Worm (Caenorhabditis elegans) whole organism, L1 larva: Measurements from ENCODE around the gene Y48E1B.17.

Experiments used
- C16A3.4 ChIP-seq: fragments of 150-350 bp; optimal IDR thresholded peaks from 2 replicates; lab custom pipeline; 2014; ENCODE audit warnings: missing biosample characterization, missing genetic modification characterization
- F16B12.6 ChIP-seq: fragments of 150-350 bp; optimal IDR thresholded peaks from 2 replicates; lab custom pipeline; 2014; ENCODE audit warnings: missing biosample characterization, missing genetic modification characterization
- Y116A8C.19 ChIP-seq: sonication (generic microtip); optimal IDR thresholded peaks from 2 replicates; lab custom pipeline; 2016; ENCODE audit warnings: missing compliant biosample characterization, missing genetic modification characterization, borderline replicate concordance
- aha-1 ChIP-seq: fragments of 150-350 bp; optimal IDR thresholded peaks from 2 replicates; lab custom pipeline; 2014; ENCODE audit warnings: missing biosample characterization, missing genetic modification characterization
- alr-1 ChIP-seq: fragments of 200-800 bp; sonication (Bioruptor generic); optimal IDR thresholded peaks from 2 replicates; lab custom pipeline; 2018; ENCODE audit warnings: borderline replicate concordance, mild to moderate bottlenecking, missing genetic modification characterization, missing compliant biosample characterization
- ama-1 ChIP-seq: fragments of 150-350 bp; optimal IDR thresholded peaks from 2 replicates; lab custom pipeline; 2014
- ceh-63 ChIP-seq: fragments of 200-800 bp; sonication (Bioruptor generic); optimal IDR thresholded peaks from 2 replicates; lab custom pipeline; 2018; ENCODE audit warnings: mild to moderate bottlenecking, missing genetic modification characterization, missing compliant biosample characterization
- ceh-82 ChIP-seq, 3 experiments: fragments of 150-350 bp in 1 of 3; sonication (generic microtip) in 2 of 3; optimal IDR thresholded peaks; 2 replicates each; lab custom pipeline; 2014 to 2017; ENCODE audit warnings: missing biosample characterization in 3 of 3, missing genetic modification characterization in 3 of 3
- ceh-88 ChIP-seq: fragments of 200-800 bp; sonication (Bioruptor generic); IDR thresholded peaks from 2 replicates; pipeline ENCODE4 v1.3.6; 2022; ENCODE audit warnings: missing genetic modification characterization, missing compliant biosample characterization
- dpl-1 ChIP-seq, 3 experiments: fragments of 150-350 bp in 2 of 3; sonication (generic microtip) in 1 of 3; optimal IDR thresholded peaks; 2 replicates each; lab custom pipeline; 2014 to 2017; ENCODE audit warnings: missing biosample characterization in 3 of 3, missing genetic modification characterization in 3 of 3, missing genetic modification reagents in 3 of 3
- dsc-1 ChIP-seq: sonication (generic microtip); optimal IDR thresholded peaks from 2 replicates; lab custom pipeline; 2016; ENCODE audit warnings: mild to moderate bottlenecking, missing genetic modification characterization, missing compliant biosample characterization
- efl-1 ChIP-seq, 4 experiments: fragments of 150-350 bp; optimal IDR thresholded peaks in 3 of 4; peaks in 1 of 4; 1 replicate in 1 of 4; 2 replicates in 3 of 4; lab custom pipeline; 2014; ENCODE audit warnings: missing biosample characterization in 2 of 4, missing genetic modification characterization in 2 of 4, missing genetic modification reagents in 2 of 4
- efl-3 ChIP-seq: fragments of 200-800 bp; sonication (Bioruptor generic); optimal IDR thresholded peaks from 2 replicates; lab custom pipeline; 2018; ENCODE audit warnings: mild to moderate bottlenecking, missing genetic modification characterization, missing compliant biosample characterization
- egl-13 ChIP-seq: sonication (generic microtip); optimal IDR thresholded peaks from 2 replicates; lab custom pipeline; 2016; ENCODE audit warnings: missing genotype, missing genetic modification reagents, missing genetic modification characterization, missing compliant biosample characterization
- fkh-8 ChIP-seq: sonication (generic microtip); optimal IDR thresholded peaks from 2 replicates; lab custom pipeline; 2016; ENCODE audit warnings: mild to moderate bottlenecking, missing genetic modification characterization, missing compliant biosample characterization
- fos-1 ChIP-seq: fragments of 150-350 bp; optimal IDR thresholded peaks from 2 replicates; lab custom pipeline; 2014; ENCODE audit warnings: missing biosample characterization, missing genetic modification characterization
- grh-1 ChIP-seq: fragments of 200-800 bp; sonication (Bioruptor generic); IDR thresholded peaks from 2 replicates; pipeline ENCODE4 v1.3.6; 2022; ENCODE audit warnings: missing genetic modification reagents, missing genetic modification characterization, missing compliant biosample characterization
- hlh-17 ChIP-seq: fragments of 200-800 bp; sonication (Bioruptor generic); optimal IDR thresholded peaks from 2 replicates; lab custom pipeline; 2018; ENCODE audit warnings: missing genetic modification characterization, mild to moderate bottlenecking, missing compliant biosample characterization, moderate library complexity, borderline replicate concordance
- irx-1 ChIP-seq: sonication (generic microtip); optimal IDR thresholded peaks from 2 replicates; lab custom pipeline; 2016; ENCODE audit warnings: missing genetic modification characterization, missing compliant biosample characterization
- isw-1 ChIP-seq: fragments of 200-800 bp; sonication (Bioruptor generic); IDR thresholded peaks from 2 replicates; pipeline ENCODE4 v1.3.6; 2022; ENCODE audit warnings: missing genetic modification characterization, missing compliant biosample characterization
- jun-1 ChIP-seq: fragments of 150-350 bp; optimal IDR thresholded peaks from 2 replicates; lab custom pipeline; 2014; ENCODE audit warnings: missing biosample characterization, missing genetic modification reagents, missing genetic modification characterization
- lin-13 ChIP-seq: fragments of 150-350 bp; optimal IDR thresholded peaks from 2 replicates; lab custom pipeline; 2014; ENCODE audit warnings: missing biosample characterization, missing genetic modification reagents, missing genetic modification characterization
- lin-14 ChIP-seq: fragments of 200-800 bp; sonication (Bioruptor generic); optimal IDR thresholded peaks from 2 replicates; lab custom pipeline; 2018; ENCODE audit warnings: mild to moderate bottlenecking, missing genetic modification characterization, moderate library complexity, missing compliant biosample characterization
- lin-35 ChIP-seq, 2 experiments: fragments of 150-350 bp; optimal IDR thresholded peaks; 2 replicates each; lab custom pipeline; 2014; ENCODE audit warnings: missing biosample characterization in 2 of 2, missing genetic modification characterization in 2 of 2, missing genetic modification reagents in 2 of 2
- lin-39 ChIP-seq: fragments of 150-350 bp; optimal IDR thresholded peaks from 2 replicates; lab custom pipeline; 2014; ENCODE audit warnings: missing biosample characterization, missing genetic modification reagents, missing genetic modification characterization
- lsy-2 ChIP-seq, 2 experiments: fragments of 150-350 bp; optimal IDR thresholded peaks; 2 replicates each; lab custom pipeline; 2014; ENCODE audit warnings: missing biosample characterization in 2 of 2, missing genetic modification characterization in 2 of 2
- mep-1 ChIP-seq: fragments of 150-350 bp; optimal IDR thresholded peaks from 2 replicates; lab custom pipeline; 2014; ENCODE audit warnings: missing biosample characterization, missing genetic modification characterization
- nhr-11 ChIP-seq: fragments of 150-350 bp; optimal IDR thresholded peaks from 2 replicates; lab custom pipeline; 2014; ENCODE audit warnings: missing biosample characterization, missing genetic modification characterization
- nhr-19 ChIP-seq: fragments of 200-800 bp; sonication (Bioruptor generic); conservative IDR thresholded peaks from 2 replicates; pipeline ENCODE4 v1.3.6; 2022; ENCODE audit warnings: missing genetic modification characterization, missing compliant biosample characterization
- nhr-20 ChIP-seq: sonication (generic microtip); optimal IDR thresholded peaks from 2 replicates; lab custom pipeline; 2016; ENCODE audit warnings: mild to moderate bottlenecking, missing genetic modification characterization, missing compliant biosample characterization
- nhr-237 ChIP-seq: fragments of 150-350 bp; optimal IDR thresholded peaks from 2 replicates; lab custom pipeline; 2014; ENCODE audit warnings: missing biosample characterization, missing genetic modification characterization
- nhr-28 ChIP-seq: fragments of 150-350 bp; optimal IDR thresholded peaks from 2 replicates; lab custom pipeline; 2014; ENCODE audit warnings: missing biosample characterization, missing genetic modification characterization
- nhr-71 ChIP-seq: sonication (generic microtip); optimal IDR thresholded peaks from 2 replicates; lab custom pipeline; 2016; ENCODE audit warnings: mild to moderate bottlenecking, missing genetic modification characterization, moderate library complexity, missing compliant biosample characterization
- nhr-77 ChIP-seq: fragments of 150-350 bp; optimal IDR thresholded peaks from 2 replicates; lab custom pipeline; 2014; ENCODE audit warnings: missing biosample characterization, missing genetic modification characterization
- nhr-84 ChIP-seq: sonication (generic microtip); optimal IDR thresholded peaks from 2 replicates; lab custom pipeline; 2017; ENCODE audit warnings: missing biosample characterization, missing genetic modification characterization
- nhr-90 ChIP-seq: sonication (generic microtip); optimal IDR thresholded peaks from 2 replicates; lab custom pipeline; 2016; ENCODE audit warnings: mild to moderate bottlenecking, missing genetic modification characterization, missing compliant biosample characterization; ENCODE audit not compliant: poor library complexity
- pag-3 ChIP-seq: sonication (generic microtip); optimal IDR thresholded peaks from 2 replicates; lab custom pipeline; 2017; ENCODE audit warnings: missing genetic modification characterization, mild to moderate bottlenecking, missing compliant biosample characterization, antibody characterized with exemption, borderline replicate concordance; ENCODE audit not compliant: insufficient read depth
- pqm-1 ChIP-seq: sonication (generic microtip); optimal IDR thresholded peaks from 3 replicates; lab custom pipeline; 2017; ENCODE audit warnings: missing biosample characterization, missing genetic modification characterization
- rnt-1 ChIP-seq: sonication (generic microtip); optimal IDR thresholded peaks from 2 replicates; lab custom pipeline; 2016; ENCODE audit warnings: mild to moderate bottlenecking, missing genetic modification characterization, moderate library complexity, missing compliant biosample characterization
- skn-1 ChIP-seq: fragments of 150-350 bp; optimal IDR thresholded peaks from 2 replicates; lab custom pipeline; 2014; ENCODE audit warnings: missing biosample characterization, missing genetic modification characterization
- snpc-4 ChIP-seq: fragments of 150-350 bp; optimal IDR thresholded peaks from 2 replicates; lab custom pipeline; 2014; ENCODE audit warnings: missing biosample characterization, missing genetic modification characterization
- snu-23 ChIP-seq: sonication (generic microtip); optimal IDR thresholded peaks from 2 replicates; lab custom pipeline; 2016; ENCODE audit warnings: missing genetic modification characterization, missing compliant biosample characterization
- sox-4 ChIP-seq: sonication (generic microtip); optimal IDR thresholded peaks from 2 replicates; lab custom pipeline; 2016; ENCODE audit warnings: missing genetic modification characterization, missing compliant biosample characterization
- sptf-1 ChIP-seq: fragments of 150-350 bp; optimal IDR thresholded peaks from 2 replicates; lab custom pipeline; 2014; ENCODE audit warnings: missing biosample characterization, missing genetic modification characterization
- sup-37 ChIP-seq: fragments of 200-800 bp; sonication (Bioruptor generic); optimal IDR thresholded peaks from 2 replicates; lab custom pipeline; 2018; ENCODE audit warnings: mild to moderate bottlenecking, missing genetic modification characterization, missing compliant biosample characterization
- swsn-7 ChIP-seq: sonication (generic microtip); optimal IDR thresholded peaks from 2 replicates; lab custom pipeline; 2016; ENCODE audit warnings: missing genetic modification characterization, missing compliant biosample characterization
- tbx-2 ChIP-seq: sonication (generic microtip); optimal IDR thresholded peaks from 2 replicates; lab custom pipeline; 2016; ENCODE audit warnings: missing genetic modification characterization, missing compliant biosample characterization
- unc-130 ChIP-seq: fragments of 150-350 bp; optimal IDR thresholded peaks from 2 replicates; lab custom pipeline; 2017; ENCODE audit warnings: missing biosample characterization, missing genetic modification characterization, inconsistent platforms
- unc-30 ChIP-seq: sonication (generic microtip); optimal IDR thresholded peaks from 2 replicates; lab custom pipeline; 2017; ENCODE audit warnings: missing biosample characterization, missing genetic modification characterization
- unc-98 ChIP-seq: fragments of 200-800 bp; sonication (Bioruptor generic); IDR thresholded peaks from 2 replicates; pipeline ENCODE4 v1.3.6; 2022; ENCODE audit warnings: missing genetic modification characterization, missing compliant biosample characterization
- xbp-1 ChIP-seq: sonication (generic microtip); optimal IDR thresholded peaks from 2 replicates; lab custom pipeline; 2016; ENCODE audit warnings: missing genetic modification characterization, missing compliant biosample characterization
- zip-4 ChIP-seq: fragments of 200-800 bp; sonication (Bioruptor generic); optimal IDR thresholded peaks from 2 replicates; lab custom pipeline; 2018; ENCODE audit warnings: mild to moderate bottlenecking, missing genetic modification characterization, moderate library complexity, missing compliant biosample characterization
- ztf-11 ChIP-seq, 2 experiments: sonication (generic microtip); optimal IDR thresholded peaks; 2 replicates each; lab custom pipeline; 2016 to 2017; ENCODE audit warnings: missing genetic modification characterization in 2 of 2, missing biosample characterization in 1 of 2, missing compliant biosample characterization in 1 of 2

The Y48E1B.17 gene

ce11 chrII:13494762-13495161, 46.1 kb downstream of the Y48E1B.17 start:
- TF ChIP-seq mep-1 (tag; lab: Kevin White, UChicago) (peak; percentile 66), rnt-1 (tag; lab: Kevin White, UChicago) (peak; percentile 25), nhr-20 (tag; lab: Kevin White, UChicago) (peak; percentile 26), snpc-4 (tag; lab: Kevin White, UChicago) (peak; percentile 29), dsc-1 (tag; lab: Kevin White, UChicago) (peak; percentile 58), jun-1 (tag; lab: Kevin White, UChicago) (no peak), unc-30 (tag; lab: Kevin White, UChicago) (no peak), nhr-19 (GFP tag; lab: Robert Waterston, UW) (peak; percentile 37), efl-1 (optimal IDR thresholded peaks at IDR 0.05; lab: Kevin White, UChicago) (peak; percentile 25 to 54), efl-1 (GFP tag; optimal IDR thresholded peaks at IDR 0.05 in 1 of 2; lab: Kevin White, UChicago) (peak; percentile 62 to 93), unc-130 (tag; lab: Kevin White, UChicago) (peak; percentile 57), nhr-77 (no peak), aha-1 (tag; lab: Kevin White, UChicago) (no peak), isw-1 (GFP tag; lab: Robert Waterston, UW) (no peak; the same call in 1 of the 2 replicates), pqm-1 (tag; lab: Kevin White, UChicago) (no peak), alr-1 (tag; lab: Kevin White, UChicago) (no peak), grh-1 (GFP tag; lab: Robert Waterston, UW) (no peak), egl-13 (tag; lab: Kevin White, UChicago) (peak; percentile 17), swsn-7 (tag; lab: Kevin White, UChicago) (peak; percentile 50), fos-1 (no peak), nhr-11 (tag; lab: Kevin White, UChicago) (no peak), nhr-28 (tag; lab: Kevin White, UChicago) (peak; percentile 11), nhr-84 (tag; lab: Kevin White, UChicago) (no peak), Y116A8C.19 (tag; lab: Kevin White, UChicago) (no peak), sup-37 (GFP tag; lab: Kevin White, UChicago) (no peak), sptf-1 (tag; lab: Kevin White, UChicago) (no peak), xbp-1 (tag; lab: Kevin White, UChicago) (peak; percentile 42), irx-1 (tag; lab: Kevin White, UChicago) (peak; percentile 35), F16B12.6 (tag; lab: Kevin White, UChicago) (peak; percentile 93), unc-98 (no peak), hlh-17 (GFP tag; lab: Kevin White, UChicago) (no peak), pag-3 (no peak), ceh-63 (no peak), C16A3.4 (tag; lab: Kevin White, UChicago) (peak; percentile 15), ztf-11 (tag; optimal IDR thresholded peaks at IDR 0.05; lab: Kevin White, UChicago) (no peak), ceh-82 (tag; optimal IDR thresholded peaks at IDR 0.05; lab: Kevin White, UChicago) (peak in 1 of 3 experiments; percentile 18), zip-4 (GFP tag; lab: Kevin White, UChicago) (no peak), lin-35 (GFP tag; optimal IDR thresholded peaks at IDR 0.05; lab: Kevin White, UChicago) (peak; percentile 13 to 42), nhr-90 (tag; lab: Kevin White, UChicago) (peak; percentile 39), lin-13 (no peak), lin-39 (tag; lab: Kevin White, UChicago) (no peak), lsy-2 (tag; optimal IDR thresholded peaks at IDR 0.05; lab: Kevin White, UChicago) (peak; percentile 68 to 69), skn-1 (no peak), ama-1 (lab: Kevin White, UChicago) (peak; percentile 51), ceh-88 (GFP tag; lab: Robert Waterston, UW) (no peak), dpl-1 (GFP tag; optimal IDR thresholded peaks at IDR 0.05; lab: Kevin White, UChicago) (peak in 2 of 3 experiments; percentile 51 to 62), nhr-237 (tag; lab: Kevin White, UChicago) (no peak), lin-14 (GFP tag; lab: Kevin White, UChicago) (no peak), sox-4 (tag; lab: Kevin White, UChicago) (peak; percentile 7), nhr-71 (tag; lab: Kevin White, UChicago) (peak; percentile 59), fkh-8 (no peak), tbx-2 (tag; lab: Kevin White, UChicago) (peak; percentile 9), efl-3 (GFP tag; lab: Kevin White, UChicago) (no peak), snu-23 (GFP tag; lab: Kevin White, UChicago) (peak; percentile 61)
